Fruit fly (Drosophila melanogaster): ENCODE results near the gene CG43390.

The CG43390 gene

dm6 chr3L:11551949-11552348 lies 27.8 kb downstream of the CG43390 start (continued):
- no peak for TF ChIP-seq dm (GFP tag; optimal IDR thresholded peaks at IDR 0.05)
- TF ChIP-seq sr (GFP tag; IDR thresholded peaks at IDR 0.05), result no peak
- TF ChIP-seq CG11723 (GFP tag; optimal IDR thresholded peaks at IDR 0.05), result no peak
- TF ChIP-seq Sin3A (optimal IDR thresholded peaks at IDR 0.05), result no peak
- no peak for TF ChIP-seq CG1233 (GFP tag; optimal IDR thresholded peaks at IDR 0.05)
- no peak for TF ChIP-seq CG7987 (GFP tag; optimal IDR thresholded peaks at IDR 0.05)
- no peak for TF ChIP-seq NFAT (GFP tag; IDR thresholded peaks at IDR 0.05)
- peak; percentile 49; the same call in 1 of the 2 replicates for TF ChIP-seq HLH3B (GFP tag; IDR thresholded peaks at IDR 0.05)
- no peak for TF ChIP-seq CG14860 (GFP tag; IDR thresholded peaks at IDR 0.05; ENCODE audit: partially characterized antibody)
- TF ChIP-seq CG3838 (GFP tag; optimal IDR thresholded peaks at IDR 0.05), result no peak
- no peak for TF ChIP-seq Bteb2 (GFP tag; optimal IDR thresholded peaks at IDR 0.05)
- no peak for TF ChIP-seq CG43689 (GFP tag; IDR thresholded peaks at IDR 0.05)
- TF ChIP-seq CG4854 (GFP tag; optimal IDR thresholded peaks at IDR 0.05), result no peak
- TF ChIP-seq zfh1 (GFP tag; IDR thresholded peaks at IDR 0.05), result peak; percentile 54; the same call in 1 of the 3 replicates
- no peak for TF ChIP-seq emc (GFP tag; optimal IDR thresholded peaks at IDR 0.05)
- no peak for TF ChIP-seq wdn (GFP tag; IDR thresholded peaks at IDR 0.05)
- no peak for TF ChIP-seq Aef1 (GFP tag; IDR thresholded peaks at IDR 0.05)
- no peak for TF ChIP-seq sd (tag; optimal IDR thresholded peaks at IDR 0.05)
- TF ChIP-seq twi (tag; optimal IDR thresholded peaks at IDR 0.05), result no peak
- TF ChIP-seq NC2α (GFP tag; optimal IDR thresholded peaks at IDR 0.05), result no peak
- no peak for TF ChIP-seq Sry-δ (GFP tag; optimal IDR thresholded peaks at IDR 0.05)
- peak; percentile 2 for TF ChIP-seq CG17385 (GFP tag; optimal IDR thresholded peaks at IDR 0.05)
- TF ChIP-seq insv (GFP tag; optimal IDR thresholded peaks at IDR 0.05), result no peak
- TF ChIP-seq Side (GFP tag; optimal IDR thresholded peaks at IDR 0.05), result no peak
- no peak for TF ChIP-seq so (GFP tag; IDR thresholded peaks at IDR 0.05)
- no peak for TF ChIP-seq CG4730 (GFP tag; IDR thresholded peaks at IDR 0.05)
- peak; percentile 60 for TF ChIP-seq dmrt99B (tag; optimal IDR thresholded peaks at IDR 0.05)
- no peak for TF ChIP-seq CG3163 (GFP tag; optimal IDR thresholded peaks at IDR 0.05)
- TF ChIP-seq CG13296 (GFP tag; optimal IDR thresholded peaks at IDR 0.05), result no peak
- peak; percentile 25 for TF ChIP-seq Spps (tag; optimal IDR thresholded peaks at IDR 0.05)
- no peak for TF ChIP-seq ken (GFP tag; IDR thresholded peaks at IDR 0.05)
- TF ChIP-seq CG5245 (GFP tag; optimal IDR thresholded peaks at IDR 0.05), result no peak
- no peak for TF ChIP-seq slou (GFP tag; optimal IDR thresholded peaks at IDR 0.05)
- no peak for TF ChIP-seq eyg (GFP tag; optimal IDR thresholded peaks at IDR 0.05)
- no peak for TF ChIP-seq Taf1 (GFP tag; IDR thresholded peaks at IDR 0.05)
- no peak for TF ChIP-seq CG2875 (GFP tag; optimal IDR thresholded peaks at IDR 0.05)
- no peak for TF ChIP-seq chinmo (GFP tag; IDR thresholded peaks at IDR 0.05; ENCODE audit: partially characterized antibody)
- peak; percentile 45 for TF ChIP-seq Chrac-16 (GFP tag; optimal IDR thresholded peaks at IDR 0.05)
- TF ChIP-seq CG10462 (GFP tag; optimal IDR thresholded peaks at IDR 0.05), result peak; percentile 22
- no peak for TF ChIP-seq GATAe (GFP tag; conservative IDR thresholded peaks at IDR 0.05)
- no peak for TF ChIP-seq CG18011 (GFP tag; optimal IDR thresholded peaks at IDR 0.05)
- TF ChIP-seq da (GFP tag; optimal IDR thresholded peaks at IDR 0.05), result no peak
- TF ChIP-seq CG1647 (GFP tag; optimal IDR thresholded peaks at IDR 0.05), result no peak
- no peak for TF ChIP-seq CG18476 (GFP tag; optimal IDR thresholded peaks at IDR 0.05)
- TF ChIP-seq Usf (GFP tag; optimal IDR thresholded peaks at IDR 0.05), result no peak
- no peak for TF ChIP-seq Opbp (GFP tag; IDR thresholded peaks at IDR 0.05; ENCODE audit: partially characterized antibody)
- no peak for TF ChIP-seq mld (GFP tag; IDR thresholded peaks at IDR 0.05; ENCODE audit: partially characterized antibody)
- TF ChIP-seq Hey (tag; optimal IDR thresholded peaks at IDR 0.05), result no peak
- TF ChIP-seq Jarid2 (GFP tag; optimal IDR thresholded peaks at IDR 0.05), result no peak
- TF ChIP-seq schlank (tag; optimal IDR thresholded peaks at IDR 0.05), result no peak
- peak; percentile 12 for TF ChIP-seq az2 (GFP tag; optimal IDR thresholded peaks at IDR 0.05)
- TF ChIP-seq CG12071 (GFP tag; optimal IDR thresholded peaks at IDR 0.05), result no peak
- no peak for TF ChIP-seq CG8359 (GFP tag; optimal IDR thresholded peaks at IDR 0.05; ENCODE audit: borderline replicate concordance)
